Fruit fly (Drosophila melanogaster) whole organism, prepupa: Measurements from ENCODE around the gene Prp31.

Source experiments
- CG10631 ChIP-seq: fragments of 200-800 bp; sonication (Bioruptor generic); optimal IDR thresholded peaks from 2 replicates; lab custom pipeline; 2016; ENCODE audit warnings: missing biosample characterization, missing genetic modification characterization
- CG10669 ChIP-seq: fragments of 200-800 bp; sonication (Bioruptor generic); optimal IDR thresholded peaks from 3 replicates; lab custom pipeline; 2018; ENCODE audit warnings: missing biosample characterization, mild to moderate bottlenecking, missing genetic modification characterization, moderate library complexity
- CG11294 ChIP-seq: fragments of 200-800 bp; sonication (Bioruptor generic); IDR thresholded peaks from 2 replicates; pipeline ENCODE4 v1.3.6; 2022; ENCODE audit warnings: missing biosample characterization, missing genetic modification characterization
- CG11762 ChIP-seq: fragments of 200-800 bp; sonication (Bioruptor generic); optimal IDR thresholded peaks from 3 replicates; lab custom pipeline; 2016; ENCODE audit warnings: missing biosample characterization, missing genetic modification characterization; ENCODE audit not compliant: insufficient read depth
- CG11902 ChIP-seq: fragments of 200-800 bp; sonication (Bioruptor generic); optimal IDR thresholded peaks from 3 replicates; lab custom pipeline; 2016; ENCODE audit warnings: missing biosample characterization, missing genetic modification characterization
- CG15336 ChIP-seq: fragments of 200-800 bp; sonication (Bioruptor generic); IDR thresholded peaks from 2 replicates; pipeline ENCODE4 v1.3.6; 2022; ENCODE audit warnings: missing biosample characterization, missing genetic modification characterization
- CG16779 ChIP-seq: fragments of 200-800 bp; sonication (Bioruptor generic); optimal IDR thresholded peaks from 3 replicates; lab custom pipeline; 2017; ENCODE audit warnings: missing biosample characterization, mild to moderate bottlenecking, missing genetic modification characterization
- CG3032 ChIP-seq: fragments of 200-800 bp; optimal IDR thresholded peaks from 2 replicates; lab custom pipeline; 2019; ENCODE audit warnings: missing biosample characterization, mild to moderate bottlenecking, missing genetic modification characterization, moderate library complexity
- CG31627 ChIP-seq: fragments of 200-800 bp; sonication (Bioruptor generic); optimal IDR thresholded peaks from 3 replicates; lab custom pipeline; 2016; ENCODE audit warnings: missing biosample characterization, missing genetic modification characterization
- CG34406 ChIP-seq: fragments of 200-800 bp; sonication (Bioruptor generic); optimal IDR thresholded peaks from 3 replicates; lab custom pipeline; 2016; ENCODE audit warnings: missing biosample characterization, missing genetic modification characterization
- CG4318 ChIP-seq: fragments of 200-800 bp; sonication (Bioruptor generic); optimal IDR thresholded peaks from 3 replicates; lab custom pipeline; 2017; ENCODE audit warnings: missing biosample characterization, mild to moderate bottlenecking, missing genetic modification characterization
- CG6163 ChIP-seq: fragments of 200-800 bp; sonication (Bioruptor generic); IDR thresholded peaks from 3 replicates; pipeline ENCODE4 v1.3.6; 2022; ENCODE audit warnings: missing biosample characterization, missing genetic modification characterization
- CG6276 ChIP-seq: fragments of 200-800 bp; sonication (Bioruptor generic); optimal IDR thresholded peaks from 2 replicates; lab custom pipeline; 2017; ENCODE audit warnings: missing biosample characterization, mild to moderate bottlenecking, missing genetic modification characterization
- CG6792 ChIP-seq: fragments of 200-800 bp; sonication (Bioruptor generic); optimal IDR thresholded peaks from 3 replicates; lab custom pipeline; 2016; ENCODE audit warnings: missing biosample characterization, missing genetic modification characterization
- CG6808 ChIP-seq: fragments of 200-800 bp; sonication (Bioruptor generic); optimal IDR thresholded peaks from 3 replicates; lab custom pipeline; 2017; ENCODE audit warnings: missing biosample characterization, missing genetic modification characterization, mild to moderate bottlenecking, moderate library complexity, missing genetic modification reagents
- CG6854 ChIP-seq: fragments of 200-800 bp; sonication (Bioruptor generic); optimal IDR thresholded peaks from 2 replicates; lab custom pipeline; 2017; ENCODE audit warnings: missing biosample characterization, mild to moderate bottlenecking, missing genetic modification characterization
- CG7368 ChIP-seq: fragments of 200-800 bp; sonication (Bioruptor generic); optimal IDR thresholded peaks from 3 replicates; lab custom pipeline; 2016; ENCODE audit warnings: missing biosample characterization, missing genetic modification characterization
- CG8319 ChIP-seq: fragments of 200-800 bp; sonication (Bioruptor generic); optimal IDR thresholded peaks from 3 replicates; lab custom pipeline; 2016; ENCODE audit warnings: missing biosample characterization, missing genetic modification characterization
- Eip75B ChIP-seq: fragments of 200-800 bp; sonication (Bioruptor generic); optimal IDR thresholded peaks from 3 replicates; lab custom pipeline; 2016; ENCODE audit warnings: missing biosample characterization, missing genetic modification characterization
- Eip78C ChIP-seq: fragments of 200-800 bp; sonication (Bioruptor generic); peaks from one replicate; lab custom pipeline; 2016; ENCODE audit warnings: missing biosample characterization, missing genetic modification characterization
- Eip93F ChIP-seq: fragments of 200-800 bp; sonication (Bioruptor generic); optimal IDR thresholded peaks from 2 replicates; lab custom pipeline; 2016; ENCODE audit warnings: missing biosample characterization, mild to moderate bottlenecking, missing genetic modification characterization
- Ets21C ChIP-seq: fragments of 200-800 bp; sonication (Bioruptor generic); optimal IDR thresholded peaks from 3 replicates; lab custom pipeline; 2016; ENCODE audit warnings: missing biosample characterization, missing genetic modification characterization
- Ets96B ChIP-seq: fragments of 200-800 bp; optimal IDR thresholded peaks from 2 replicates; lab custom pipeline; 2019; ENCODE audit warnings: missing biosample characterization, mild to moderate bottlenecking, missing genetic modification characterization, moderate library complexity
- Gug ChIP-seq: fragments of 200-800 bp; sonication (Bioruptor generic); IDR thresholded peaks from 2 replicates; pipeline ENCODE4 v1.3.6; 2022; ENCODE audit warnings: missing biosample characterization, missing genetic modification characterization
- Hr38 ChIP-seq: sonication (Bioruptor generic); optimal IDR thresholded peaks from 2 replicates; lab custom pipeline; 2016; ENCODE audit warnings: missing biosample characterization, missing genetic modification characterization
- Hr39 ChIP-seq: fragments of 200-800 bp; sonication (Bioruptor generic); optimal IDR thresholded peaks from 2 replicates; lab custom pipeline; 2016; ENCODE audit warnings: missing biosample characterization, missing genetic modification characterization
- Hr4 ChIP-seq: fragments of 200-800 bp; sonication (Bioruptor generic); optimal IDR thresholded peaks from 3 replicates; lab custom pipeline; 2016; ENCODE audit warnings: missing biosample characterization, missing genetic modification characterization
- Smox ChIP-seq: fragments of 200-800 bp; sonication (Bioruptor generic); optimal IDR thresholded peaks from 3 replicates; lab custom pipeline; 2016; ENCODE audit warnings: missing biosample characterization, missing genetic modification characterization
- Sox14 ChIP-seq: fragments of 200-800 bp; sonication (Bioruptor generic); optimal IDR thresholded peaks from 3 replicates; lab custom pipeline; 2016; ENCODE audit warnings: missing biosample characterization, missing genetic modification characterization
- Sox15 ChIP-seq: fragments of 200-800 bp; sonication (Bioruptor generic); optimal IDR thresholded peaks from 3 replicates; lab custom pipeline; 2016; ENCODE audit warnings: missing biosample characterization, missing genetic modification characterization
- achi ChIP-seq: fragments of 200-800 bp; sonication (Bioruptor generic); optimal IDR thresholded peaks from 3 replicates; lab custom pipeline; 2016; ENCODE audit warnings: missing biosample characterization, missing genetic modification characterization
- acj6 ChIP-seq: fragments of 200-800 bp; sonication (Bioruptor generic); optimal IDR thresholded peaks from 3 replicates; lab custom pipeline; 2016; ENCODE audit warnings: missing biosample characterization, missing genetic modification characterization
- dac ChIP-seq: fragments of 200-800 bp; sonication (Bioruptor generic); optimal IDR thresholded peaks from 2 replicates; lab custom pipeline; 2017; ENCODE audit warnings: missing biosample characterization, mild to moderate bottlenecking, missing genetic modification characterization
- dsx ChIP-seq: fragments of 200-800 bp; optimal IDR thresholded peaks from 3 replicates; lab custom pipeline; 2019; ENCODE audit warnings: missing biosample characterization, mild to moderate bottlenecking, missing genetic modification characterization, moderate library complexity; ENCODE audit not compliant: poor library complexity, severe bottlenecking
- eg ChIP-seq: fragments of 200-800 bp; sonication (Bioruptor generic); IDR thresholded peaks from 3 replicates; pipeline ENCODE4 v1.3.6; 2022; ENCODE audit warnings: missing biosample characterization, missing genetic modification characterization
- fd85E ChIP-seq: fragments of 200-800 bp; sonication (Bioruptor generic); optimal IDR thresholded peaks from 3 replicates; lab custom pipeline; 2016; ENCODE audit warnings: missing biosample characterization, missing genetic modification characterization
- fkh ChIP-seq: fragments of 200-800 bp; sonication (Bioruptor generic); optimal IDR thresholded peaks from 3 replicates; lab custom pipeline; 2017; ENCODE audit warnings: missing biosample characterization, mild to moderate bottlenecking, missing genetic modification characterization, moderate library complexity
- lz ChIP-seq: fragments of 200-800 bp; sonication (Bioruptor generic); optimal IDR thresholded peaks from 3 replicates; lab custom pipeline; 2016; ENCODE audit warnings: missing biosample characterization, missing genetic modification characterization
- net ChIP-seq: fragments of 200-800 bp; sonication (Bioruptor generic); optimal IDR thresholded peaks from 3 replicates; lab custom pipeline; 2016; ENCODE audit warnings: missing biosample characterization, missing genetic modification characterization
- pdm3 ChIP-seq: fragments of 200-800 bp; sonication (Bioruptor generic); optimal IDR thresholded peaks from 3 replicates; lab custom pipeline; 2016; ENCODE audit warnings: missing biosample characterization, missing genetic modification characterization
- salr ChIP-seq, 2 experiments: fragments of 200-800 bp; sonication (Bioruptor generic); optimal IDR thresholded peaks; 3 replicates each; lab custom pipeline; 2016 to 2018; ENCODE audit warnings: missing biosample characterization in 2 of 2, missing genetic modification characterization in 2 of 2, mild to moderate bottlenecking in 1 of 2
- spab ChIP-seq: fragments of 200-800 bp; sonication (Bioruptor generic); optimal IDR thresholded peaks from 2 replicates; lab custom pipeline; 2017; ENCODE audit warnings: missing biosample characterization, mild to moderate bottlenecking, missing genetic modification characterization, missing genetic modification reagents
- svp ChIP-seq: fragments of 200-800 bp; sonication (Bioruptor generic); peaks from one replicate; lab custom pipeline; 2016; ENCODE audit warnings: missing biosample characterization, missing genetic modification characterization
- topi ChIP-seq: fragments of 200-800 bp; sonication (Bioruptor generic); optimal IDR thresholded peaks from 3 replicates; lab custom pipeline; 2016; ENCODE audit warnings: missing biosample characterization, missing genetic modification characterization
- vri ChIP-seq: fragments of 200-800 bp; sonication (Bioruptor generic); optimal IDR thresholded peaks from 3 replicates; lab custom pipeline; 2016; ENCODE audit warnings: missing biosample characterization, mild to moderate bottlenecking, missing genetic modification characterization

Gene Prp31

DNA sequence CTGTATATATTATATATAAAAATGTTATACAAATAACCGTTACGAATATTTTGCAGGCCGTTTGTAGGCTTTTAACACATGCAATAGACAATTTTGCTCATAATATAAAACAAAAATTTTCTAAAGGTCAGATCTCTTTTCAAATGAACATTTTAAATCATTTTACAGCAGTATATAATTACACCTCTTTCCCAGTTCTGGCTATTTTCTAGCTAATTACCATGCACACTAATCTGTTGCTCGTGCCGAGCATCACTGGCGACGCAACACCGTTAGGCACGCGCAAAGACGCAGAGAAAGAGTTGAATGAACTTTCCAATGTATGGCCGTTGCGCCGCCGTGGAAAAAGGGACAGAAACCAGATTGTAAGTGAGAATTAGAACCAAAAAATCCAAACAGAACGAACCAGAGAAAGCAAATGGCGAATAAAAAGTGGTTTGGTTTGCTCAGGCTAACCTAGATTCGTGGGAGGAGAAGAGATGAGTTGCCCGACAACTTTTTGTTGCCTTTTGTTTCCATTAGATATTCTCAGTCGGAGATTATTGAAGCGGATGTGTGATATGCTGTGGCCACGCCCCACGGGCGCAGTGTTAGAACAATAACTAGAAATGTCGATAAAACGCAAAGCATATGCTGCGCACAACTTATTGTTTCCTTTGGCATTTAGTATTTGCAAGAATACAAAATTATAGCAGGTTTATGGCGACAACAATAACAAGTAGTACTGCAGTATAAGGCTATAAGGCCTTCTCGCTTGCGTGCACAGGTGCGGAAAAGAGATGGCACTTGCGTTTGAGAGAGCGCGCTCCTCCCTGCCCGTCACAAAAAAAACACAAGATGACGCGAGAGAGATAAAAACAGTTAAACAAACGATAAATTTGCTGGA, 17.5 kb upstream of the Prp31 start (continued):
- TF ChIP-seq CG6163, result peak; percentile 71
- peak; percentile 55 for TF ChIP-seq vri
- TF ChIP-seq salr (GFP tag; optimal IDR thresholded peaks at IDR 0.05; lab: Kevin White, UChicago), result peak in 1 of 2 experiments; percentile 18
- TF ChIP-seq topi (GFP tag; lab: Kevin White, UChicago), result no peak
- no peak for TF ChIP-seq Eip93F (GFP tag; lab: Kevin White, UChicago)
- peak; percentile 9 for TF ChIP-seq CG10669
- peak; percentile 12 for TF ChIP-seq acj6 (GFP tag; lab: Kevin White, UChicago)
- peak; percentile 54 for TF ChIP-seq net (GFP tag; lab: Kevin White, UChicago)
- peak; percentile 59 for TF ChIP-seq fkh (GFP tag; lab: Kevin White, UChicago)
- TF ChIP-seq Hr38 (GFP tag; lab: Kevin White, UChicago), result no peak
- TF ChIP-seq, all 60 proteins: peak for 21

DNA sequence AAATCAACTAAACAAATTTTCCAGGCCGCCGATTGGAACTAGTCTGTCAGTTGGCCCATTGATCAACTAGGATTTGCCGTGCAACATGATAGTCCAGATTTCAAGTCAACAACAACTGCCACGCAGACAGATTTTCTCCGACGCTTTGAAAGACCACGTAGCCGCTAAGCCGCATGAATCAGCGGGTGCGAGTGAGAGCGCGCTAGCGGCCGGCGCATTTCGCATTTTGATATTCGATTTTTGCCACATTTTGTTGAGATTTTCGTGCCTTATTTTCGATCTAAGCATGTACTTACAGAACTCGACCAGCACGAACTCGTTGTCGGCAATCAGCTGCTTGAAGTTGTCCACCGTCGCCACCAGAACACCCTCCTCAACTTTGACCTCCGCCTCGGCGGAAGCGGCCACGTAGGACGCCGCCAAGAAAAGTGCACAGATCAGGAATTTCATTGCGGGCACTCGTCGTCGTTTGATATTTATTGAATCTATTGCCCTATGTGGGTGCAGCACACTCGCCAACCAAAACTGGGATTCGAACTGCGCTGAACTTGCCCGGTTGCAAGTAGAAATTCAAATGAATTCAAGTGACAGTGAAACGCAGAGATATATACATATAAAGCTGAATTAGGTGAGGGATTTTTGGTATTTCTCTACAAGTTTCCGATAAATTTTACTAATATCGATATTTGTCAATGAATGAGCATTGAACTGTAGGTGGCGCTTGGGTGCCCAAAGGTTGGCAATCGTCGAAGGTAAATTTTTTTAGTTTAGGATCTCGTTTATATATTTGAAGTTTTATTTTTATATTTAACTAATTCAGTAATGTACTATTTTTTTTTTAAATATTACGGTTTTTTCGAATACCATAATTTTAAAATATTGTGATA, 16.7 kb upstream of the Prp31 start, which contains the start of gene Pdi:
Gene Pdi (minus strand): TSS at position 837 of the 887 bp plus-strand sequence.
- TF ChIP-seq Gug (GFP tag; lab: Robert Waterston, UW) (no peak), fkh (GFP tag; lab: Kevin White, UChicago) (no peak), CG11762 (no peak), Hr39 (GFP tag; lab: Kevin White, UChicago) (no peak), CG10669 (no peak), Ets96B (tag; lab: Kevin White, UChicago) (no peak), CG3032 (peak; percentile 20), CG7368 (GFP tag; lab: Kevin White, UChicago) (no peak), CG6792 (no peak), CG16779 (tag; lab: Kevin White, UChicago) (peak; percentile 23), CG11294 (GFP tag; lab: Robert Waterston, UW) (no peak), dac (GFP tag; lab: Kevin White, UChicago) (no peak), Hr38 (GFP tag; lab: Kevin White, UChicago) (no peak), CG31627 (GFP tag; lab: Kevin White, UChicago) (no peak), Hr4 (GFP tag; lab: Kevin White, UChicago) (no peak), CG10631 (no peak), vri (peak; percentile 57), Sox15 (GFP tag; lab: Kevin White, UChicago) (no peak), CG34406 (GFP tag; lab: Kevin White, UChicago) (no peak), acj6 (GFP tag; lab: Kevin White, UChicago) (no peak), Ets21C (GFP tag; lab: Kevin White, UChicago) (no peak), eg (GFP tag; lab: Robert Waterston, UW) (no peak; the same call in 2 of the 3 replicates), CG6808 (GFP tag; lab: Kevin White, UChicago) (peak; percentile 9), dsx (peak; percentile 20), Eip75B (GFP tag; lab: Kevin White, UChicago) (peak; percentile 29), fd85E (no peak), pdm3 (GFP tag; lab: Kevin White, UChicago) (no peak), topi (GFP tag; lab: Kevin White, UChicago) (peak; percentile 53), achi (GFP tag; lab: Kevin White, UChicago) (peak; percentile 23), CG6854 (GFP tag; lab: Kevin White, UChicago) (peak; percentile 41), CG8319 (GFP tag; lab: Kevin White, UChicago) (no peak), spab (GFP tag; lab: Kevin White, UChicago) (no peak), lz (GFP tag; lab: Kevin White, UChicago) (peak; percentile 16), svp (peak; percentile 82), CG11902 (GFP tag; lab: Kevin White, UChicago) (no peak), CG6276 (no peak), Eip78C (peak; percentile 81), Smox (no peak), Sox14 (GFP tag; lab: Kevin White, UChicago) (no peak), CG15336 (peak; percentile 12; the same call in 1 of the 2 replicates), CG4318 (GFP tag; lab: Kevin White, UChicago) (no peak), net (GFP tag; lab: Kevin White, UChicago) (peak; percentile 15)
